Fruit fly (Drosophila melanogaster) whole organism, embryonic: ENCODE results near the gene CG11598.

Experiments used
- B-H2 ChIP-seq: fragments of 200-800 bp; sonication (Bioruptor generic); optimal IDR thresholded peaks from 2 replicates; lab custom pipeline; 2018; ENCODE audit warnings: missing biosample characterization, mild to moderate bottlenecking, missing genetic modification characterization
- Bgb ChIP-seq: fragments of 200-800 bp; sonication (Bioruptor generic); IDR thresholded peaks from 2 replicates; pipeline ENCODE4 v1.3.6; 2022; ENCODE audit warnings: missing biosample characterization, missing genetic modification characterization; ENCODE audit not compliant: partially characterized antibody
- CG10267 ChIP-seq: fragments of 200-800 bp; sonication (Bioruptor generic); optimal IDR thresholded peaks from 2 replicates; lab custom pipeline; 2018; ENCODE audit warnings: missing biosample characterization, mild to moderate bottlenecking, missing genetic modification characterization, moderate library complexity
- CG10543 ChIP-seq: fragments of 200-800 bp; sonication (Bioruptor generic); optimal IDR thresholded peaks from 3 replicates; lab custom pipeline; 2017; ENCODE audit warnings: missing biosample characterization, mild to moderate bottlenecking, missing genetic modification characterization, moderate library complexity
- CG11504 ChIP-seq: fragments of 200-800 bp; sonication (Bioruptor generic); optimal IDR thresholded peaks from 3 replicates; lab custom pipeline; 2019; ENCODE audit warnings: missing biosample characterization, mild to moderate bottlenecking, missing genetic modification characterization, moderate library complexity
- CG12391 ChIP-seq: fragments of 200-800 bp; sonication (Bioruptor generic); optimal IDR thresholded peaks from 3 replicates; lab custom pipeline; 2018; ENCODE audit warnings: missing biosample characterization, mild to moderate bottlenecking, missing genetic modification characterization, moderate library complexity
- CG13287 ChIP-seq: fragments of 200-800 bp; sonication (Bioruptor generic); IDR thresholded peaks from 2 replicates; pipeline ENCODE4 v1.3.6; 2022; ENCODE audit warnings: missing biosample characterization, missing genetic modification characterization; ENCODE audit not compliant: partially characterized antibody
- CG14710 ChIP-seq: fragments of 200-800 bp; sonication (Bioruptor generic); optimal IDR thresholded peaks from 3 replicates; lab custom pipeline; 2019; ENCODE audit warnings: missing biosample characterization, mild to moderate bottlenecking, missing genetic modification characterization, moderate library complexity
- CG15514 ChIP-seq: fragments of 200-800 bp; sonication (Bioruptor generic); optimal IDR thresholded peaks from 3 replicates; lab custom pipeline; 2017; ENCODE audit warnings: missing biosample characterization, missing genetic modification characterization, mild to moderate bottlenecking, moderate library complexity, missing genetic modification reagents
- CG2199 ChIP-seq: fragments of 200-800 bp; sonication (Bioruptor generic); IDR thresholded peaks from 3 replicates; pipeline ENCODE4 v1.3.6; 2022; ENCODE audit warnings: missing biosample characterization, missing genetic modification characterization
- CG2712 ChIP-seq: fragments of 200-800 bp; optimal IDR thresholded peaks from 3 replicates; lab custom pipeline; 2019; ENCODE audit warnings: missing biosample characterization, mild to moderate bottlenecking, missing genetic modification characterization, moderate library complexity
- CG3065 ChIP-seq: fragments of 200-800 bp; sonication (Bioruptor generic); optimal IDR thresholded peaks from 2 replicates; lab custom pipeline; 2016; ENCODE audit warnings: missing biosample characterization, missing genetic modification characterization
- CG42726 ChIP-seq: fragments of 200-800 bp; sonication (Bioruptor generic); IDR thresholded peaks from 2 replicates; pipeline ENCODE4 v1.3.6; 2022; ENCODE audit warnings: missing biosample characterization, missing genetic modification characterization; ENCODE audit not compliant: partially characterized antibody
- CG4328 ChIP-seq: fragments of 200-800 bp; sonication (Bioruptor generic); optimal IDR thresholded peaks from 3 replicates; lab custom pipeline; 2017; ENCODE audit warnings: missing biosample characterization, missing genetic modification reagents, missing genetic modification characterization
- CG6854 ChIP-seq: fragments of 200-800 bp; sonication (Bioruptor generic); optimal IDR thresholded peaks from 3 replicates; lab custom pipeline; 2017; ENCODE audit warnings: missing biosample characterization, mild to moderate bottlenecking, missing genetic modification characterization
- CG8765 ChIP-seq: fragments of 200-800 bp; sonication (Bioruptor generic); IDR thresholded peaks from 2 replicates; pipeline ENCODE4 v1.3.6; 2022; ENCODE audit warnings: missing biosample characterization, missing genetic modification characterization
- CG9437 ChIP-seq: fragments of 200-800 bp; sonication (Bioruptor generic); optimal IDR thresholded peaks from 2 replicates; lab custom pipeline; 2018; ENCODE audit warnings: missing biosample characterization, mild to moderate bottlenecking, missing genetic modification characterization
- CTCF ChIP-seq: fragments of 200-800 bp; sonication (Bioruptor generic); optimal IDR thresholded peaks from 2 replicates; lab custom pipeline; 2017; ENCODE audit warnings: missing biosample characterization, mild to moderate bottlenecking, missing genetic modification characterization, moderate library complexity
- Dek ChIP-seq: fragments of 200-800 bp; sonication (Bioruptor generic); optimal IDR thresholded peaks from 3 replicates; lab custom pipeline; 2019; ENCODE audit warnings: missing biosample characterization, mild to moderate bottlenecking, missing genetic modification characterization, moderate library complexity
- Dip2 ChIP-seq: fragments of 200-800 bp; sonication (Bioruptor generic); IDR thresholded peaks from 2 replicates; pipeline ENCODE4 v1.3.6; 2022; ENCODE audit warnings: missing biosample characterization, missing genetic modification characterization
- Hmr ChIP-seq: fragments of 200-800 bp; sonication (Bioruptor generic); optimal IDR thresholded peaks from 3 replicates; lab custom pipeline; 2017; ENCODE audit warnings: mild to moderate bottlenecking, missing biosample characterization, missing genetic modification reagents, missing genetic modification characterization
- Lhr ChIP-seq: fragments of 200-800 bp; sonication (Bioruptor generic); optimal IDR thresholded peaks from 3 replicates; lab custom pipeline; 2017; ENCODE audit warnings: mild to moderate bottlenecking, missing biosample characterization, missing genetic modification reagents, missing genetic modification characterization
- Med ChIP-seq: fragments of 200-800 bp; sonication (Bioruptor generic); peaks from one replicate; lab custom pipeline; 2016; ENCODE audit warnings: missing biosample characterization, missing genetic modification characterization, mild to moderate bottlenecking, inconsistent platforms, moderate library complexity
- Opbp ChIP-seq: fragments of 200-800 bp; sonication (Bioruptor generic); IDR thresholded peaks from 3 replicates; pipeline ENCODE4 v1.3.6; 2022; ENCODE audit warnings: missing biosample characterization, missing genetic modification characterization; ENCODE audit not compliant: partially characterized antibody
- Pdp1 ChIP-seq, 2 experiments: fragments of 200-800 bp; sonication (Bioruptor generic); optimal IDR thresholded peaks; 3 replicates each; lab custom pipeline; 2016; ENCODE audit warnings: missing biosample characterization in 2 of 2, missing genetic modification characterization in 2 of 2, mild to moderate bottlenecking in 1 of 2, moderate library complexity in 1 of 2
- Sox100B ChIP-seq: fragments of 200-800 bp; sonication (Bioruptor generic); optimal IDR thresholded peaks from 3 replicates; lab custom pipeline; 2018; ENCODE audit warnings: missing biosample characterization, mild to moderate bottlenecking, missing genetic modification characterization
- Ssrp ChIP-seq: fragments of 200-800 bp; sonication (Bioruptor generic); optimal IDR thresholded peaks from 2 replicates; lab custom pipeline; 2018; ENCODE audit warnings: missing biosample characterization, mild to moderate bottlenecking, missing genetic modification characterization, moderate library complexity
- bbx ChIP-seq: fragments of 200-800 bp; sonication (Bioruptor generic); IDR thresholded peaks from 2 replicates; pipeline ENCODE4 v1.3.6; 2022; ENCODE audit warnings: missing biosample characterization, missing genetic modification characterization; ENCODE audit not compliant: partially characterized antibody
- bigmax ChIP-seq: fragments of 200-800 bp; sonication (Bioruptor generic); optimal IDR thresholded peaks from 2 replicates; lab custom pipeline; 2018; ENCODE audit warnings: missing biosample characterization, mild to moderate bottlenecking, missing genetic modification characterization
- chm ChIP-seq: fragments of 200-800 bp; sonication (Bioruptor generic); IDR thresholded peaks from 2 replicates; pipeline ENCODE4 v1.3.6; 2022; ENCODE audit warnings: missing biosample characterization, missing genetic modification characterization
- fru ChIP-seq: fragments of >200 bp; optimal IDR thresholded peaks from 2 replicates; lab custom pipeline; 2017
- gfzf ChIP-seq: fragments of 200-800 bp; sonication (Bioruptor generic); optimal IDR thresholded peaks from 2 replicates; lab custom pipeline; 2016; ENCODE audit warnings: missing biosample characterization, mild to moderate bottlenecking, missing genetic modification characterization, moderate library complexity
- knrl ChIP-seq: fragments of 200-800 bp; sonication (Bioruptor generic); IDR thresholded peaks from 3 replicates; pipeline ENCODE4 v1.3.6; 2022; ENCODE audit warnings: missing biosample characterization, missing genetic modification characterization; ENCODE audit not compliant: partially characterized antibody
- lola ChIP-seq, 3 experiments: fragments of >200 bp in 2 of 3; fragments of 200-800 bp in 1 of 3; sonication (Bioruptor generic) in 1 of 3; optimal IDR thresholded peaks; 2 replicates each; lab custom pipeline; 2017 to 2019; ENCODE audit warnings: missing biosample characterization in 3 of 3, missing genetic modification characterization in 3 of 3, mild to moderate bottlenecking in 1 of 3, moderate library complexity in 1 of 3
- row ChIP-seq: fragments of 200-800 bp; sonication (Bioruptor generic); IDR thresholded peaks from 3 replicates; pipeline ENCODE4 v1.3.6; 2022; ENCODE audit warnings: missing biosample characterization, missing genetic modification characterization
- stwl ChIP-seq: fragments of 200-800 bp; sonication (Bioruptor generic); optimal IDR thresholded peaks from 3 replicates; lab custom pipeline; 2018; ENCODE audit warnings: missing biosample characterization, mild to moderate bottlenecking, missing genetic modification characterization, moderate library complexity
- zfh2 ChIP-seq: fragments of 200-800 bp; sonication (Bioruptor generic); optimal IDR thresholded peaks from 2 replicates; lab custom pipeline; 2016; ENCODE audit warnings: missing biosample characterization, missing genetic modification characterization

Gene CG11598

DNA sequence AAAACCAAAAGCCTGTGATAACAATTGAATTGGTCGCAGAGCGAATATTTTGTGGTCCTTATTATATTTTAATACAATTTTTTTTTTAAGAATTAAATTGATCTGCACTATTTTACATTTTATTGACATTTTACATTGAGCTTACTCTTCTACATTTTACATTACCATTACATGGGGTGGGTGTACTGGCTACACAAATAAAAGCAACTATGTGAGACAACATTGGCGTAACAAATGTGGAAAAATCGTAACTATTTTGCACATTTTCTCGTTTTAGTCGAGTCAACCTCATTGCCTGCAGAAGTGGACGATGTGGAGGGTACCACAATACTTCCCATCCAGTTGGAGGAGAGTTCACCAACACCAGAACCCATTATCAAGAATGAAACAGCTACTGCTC lies 15.8 kb downstream of the CG11598 start (continued):
- no peak for TF ChIP-seq chm (GFP tag; lab: Robert Waterston, UW)
- peak; percentile 61 for TF ChIP-seq CG14710 (tag; lab: Kevin White, UChicago)
- no peak for TF ChIP-seq CG3065 (GFP tag; lab: Kevin White, UChicago)
- TF ChIP-seq knrl (GFP tag; lab: Robert Waterston, UW): peak; percentile 62
- TF ChIP-seq stwl: peak; percentile 31
- TF ChIP-seq Lhr: peak; percentile 8
- TF ChIP-seq CG10543 (GFP tag; lab: Kevin White, UChicago): no peak
- TF ChIP-seq CG8765 (GFP tag; lab: Robert Waterston, UW): no peak
- TF ChIP-seq CG9437 (GFP tag; lab: Kevin White, UChicago): peak; percentile 93
- TF ChIP-seq bbx (GFP tag; lab: Robert Waterston, UW): 0 out of 2 replicates have a peak, but pooled peaks have one; percentile 10
- TF ChIP-seq CG2712 (tag; lab: Kevin White, UChicago): peak; percentile 18
- TF ChIP-seq Dip2 (GFP tag; lab: Robert Waterston, UW): no peak
- 0 out of 2 replicates have a peak, but pooled peaks have one; percentile 49 for TF ChIP-seq CG42726
- peak; percentile 1 for TF ChIP-seq Ssrp (tag; lab: Kevin White, UChicago)
- no peak for TF ChIP-seq B-H2 (GFP tag; lab: Kevin White, UChicago)
- peak; percentile 15 for TF ChIP-seq gfzf (GFP tag; lab: Kevin White, UChicago)
- peak; percentile 7 for TF ChIP-seq CG10267 (tag; lab: Kevin White, UChicago)
- peak; percentile 84 for TF ChIP-seq CTCF (GFP tag; lab: Kevin White, UChicago)
- peak; percentile 1 for TF ChIP-seq Dek
- peak in 1 of 2 experiments; percentile 13 for TF ChIP-seq Pdp1 (GFP tag; optimal IDR thresholded peaks at IDR 0.05; lab: Kevin White, UChicago)
- peak; percentile 1 for TF ChIP-seq CG11504 (tag; lab: Kevin White, UChicago)
- TF ChIP-seq Sox100B (GFP tag; lab: Kevin White, UChicago): no peak
- no peak for TF ChIP-seq CG13287 (GFP tag; lab: Robert Waterston, UW)
- peak; percentile 73 for TF ChIP-seq Bgb (GFP tag; lab: Robert Waterston, UW)
- peak; percentile 18 for TF ChIP-seq Hmr
- TF ChIP-seq, all 482 proteins: peak for 34

DNA sequence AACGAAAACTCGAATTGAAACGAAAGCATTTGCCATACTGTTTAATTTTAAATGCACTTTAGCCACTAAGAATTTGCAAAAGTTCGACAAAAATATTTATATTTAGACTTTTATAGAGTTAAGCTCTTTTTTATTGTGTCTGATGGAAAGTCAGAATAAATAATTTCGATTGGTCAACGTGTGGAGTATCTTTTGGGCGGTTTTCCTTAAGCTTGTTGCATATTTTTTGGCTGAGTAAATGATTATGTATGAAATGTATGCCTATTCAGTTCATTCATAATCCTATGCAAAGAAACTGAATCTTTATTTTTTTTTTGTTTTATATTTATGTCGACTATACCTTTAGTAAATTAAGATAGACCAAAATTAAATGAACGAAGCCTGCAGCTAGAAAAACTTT lies 18.0 kb downstream of the CG11598 start:
- TF ChIP-seq CG2199 (peak; percentile 93), bigmax (GFP tag; lab: Kevin White, UChicago) (no peak), CG4328 (GFP tag; lab: Kevin White, UChicago) (no peak), lola (GFP tag; optimal IDR thresholded peaks at IDR 0.05; lab: Kevin White, UChicago) (peak in 1 of 3 experiments; percentile 15), row (GFP tag; lab: Robert Waterston, UW) (no peak), CG12391 (no peak), CG2712 (tag; lab: Kevin White, UChicago) (no peak), fru (lab: Kevin White, UChicago) (no peak), Med (GFP tag; lab: Kevin White, UChicago) (peak; percentile 11), CG6854 (GFP tag; lab: Kevin White, UChicago) (no peak), CG14710 (tag; lab: Kevin White, UChicago) (no peak), CG15514 (no peak), zfh2 (GFP tag; lab: Kevin White, UChicago) (no peak), Opbp (GFP tag; lab: Robert Waterston, UW) (no peak)
